Worm (Caenorhabditis elegans): ENCODE data around the gene josd-1.
A peak's percentile ranks its signal among the peaks of the same experiment; 100 is the strongest.

Gene josd-1

ce11 chrIII:2875946-2876345 is 39.5 kb downstream of the josd-1 start (continued):
- TF ChIP-seq mdl-1 (tag; optimal IDR thresholded peaks at IDR 0.05) (peak; percentile 2 to 89), pqm-1 (tag; optimal IDR thresholded peaks at IDR 0.05) (peak; percentile 85), set-16 (GFP tag; IDR thresholded peaks at IDR 0.05) (0 out of 2 replicates have a peak, but pooled peaks have one; percentile 16), aha-1 (tag) (peak; percentile 97), nhr-41 (GFP tag; IDR thresholded peaks at IDR 0.05) (peak; percentile 93), attf-4 (tag; optimal IDR thresholded peaks at IDR 0.05) (no peak), nhr-11 (tag; optimal IDR thresholded peaks at IDR 0.05) (peak; percentile 41), mes-2 (tag; optimal IDR thresholded peaks at IDR 0.05; ENCODE audit: poor library complexity, severe bottlenecking) (peak; percentile 63), T20F7.1 (GFP tag; optimal IDR thresholded peaks at IDR 0.05) (peak; percentile 69), hmg-1.1 (GFP tag; IDR thresholded peaks at IDR 0.05) (peak; percentile 44), nhr-42 (GFP tag; IDR thresholded peaks at IDR 0.05) (no peak), nhr-102 (tag; optimal IDR thresholded peaks at IDR 0.05) (peak; percentile 50), nhr-48 (tag; optimal IDR thresholded peaks at IDR 0.05) (peak; percentile 80), daf-12 (tag; optimal IDR thresholded peaks at IDR 0.05) (no peak), spr-1 (tag; optimal IDR thresholded peaks at IDR 0.05) (peak; percentile 19), F10B5.3 (tag; optimal IDR thresholded peaks at IDR 0.05) (no peak), mep-1 (tag; optimal IDR thresholded peaks at IDR 0.05) (peak; percentile 73), unc-62 (GFP tag; optimal IDR thresholded peaks at IDR 0.05 in 1 of 2) (peak in 1 of 2 experiments; percentile 42), unc-62 (tag; optimal IDR thresholded peaks at IDR 0.05) (no peak), php-3 (GFP tag; IDR thresholded peaks at IDR 0.05) (0 out of 2 replicates have a peak, but pooled peaks have one; percentile 23), daf-16 (GFP tag; optimal IDR thresholded peaks at IDR 0.05) (peak in 1 of 2 experiments; percentile 35), daf-16 (tag; optimal IDR thresholded peaks at IDR 0.05) (peak; percentile 80), gei-8 (GFP tag; optimal IDR thresholded peaks at IDR 0.05) (peak; percentile 9), lin-38 (GFP tag; IDR thresholded peaks at IDR 0.05) (peak; percentile 52), hlh-30 (tag; optimal IDR thresholded peaks at IDR 0.05; ENCODE audit: insufficient read depth) (peak; percentile 83), daf-19 (GFP tag; conservative IDR thresholded peaks at IDR 0.05) (no peak), snpc-4 (tag; optimal IDR thresholded peaks at IDR 0.05) (no peak), ceh-28 (tag; optimal IDR thresholded peaks at IDR 0.05) (peak; percentile 43), hlh-11 (tag; optimal IDR thresholded peaks at IDR 0.05) (peak; percentile 97), ceh-20 (GFP tag; IDR thresholded peaks at IDR 0.05) (peak; percentile 60; the same call in 1 of the 2 replicates), lsy-2 (tag; optimal IDR thresholded peaks at IDR 0.05) (peak; percentile 15 to 73), nhr-28 (tag; optimal IDR thresholded peaks at IDR 0.05) (peak; percentile 92)

- TF ChIP-seq lin-13 (GFP tag; optimal IDR thresholded peaks at IDR 0.05) (peak; percentile 59), R02D3.7 (tag; optimal IDR thresholded peaks at IDR 0.05) (no peak), ceh-20 (GFP tag; IDR thresholded peaks at IDR 0.05) (no peak), pha-4 (GFP tag; IDR thresholded peaks at IDR 0.05) (no peak), pha-4 (tag; optimal IDR thresholded peaks at IDR 0.05) (no peak), duxl-1 (tag; optimal IDR thresholded peaks at IDR 0.05; ENCODE audit: poor library complexity) (no peak), egl-43 (GFP tag; IDR thresholded peaks at IDR 0.05) (no peak), lin-38 (GFP tag; IDR thresholded peaks at IDR 0.05) (0 out of 2 replicates have a peak, but pooled peaks have one; percentile 12), madf-5 (GFP tag; IDR thresholded peaks at IDR 0.05) (no peak), jun-1 (tag; optimal IDR thresholded peaks at IDR 0.05) (no peak), daf-19 (GFP tag; conservative IDR thresholded peaks at IDR 0.05) (no peak), vab-7 (GFP tag; IDR thresholded peaks at IDR 0.05) (no peak), nhr-6 (tag; optimal IDR thresholded peaks at IDR 0.05) (no peak), aha-1 (tag) (no peak), dpl-1 (GFP tag; optimal IDR thresholded peaks at IDR 0.05) (no peak), ceh-32 (tag; optimal IDR thresholded peaks at IDR 0.05; ENCODE audit: poor library complexity) (no peak), nhr-111 (GFP tag; optimal IDR thresholded peaks at IDR 0.05) (no peak)
These were observed 43.3 kb downstream of the josd-1 start for ce11 chrIII:2879703-2880102.
